Fruit fly (Drosophila melanogaster) Kc167 (cell line): ENCODE measurements around the gene CG33268.

Source experiments
- Sin3A ChIP-seq: fragments of >200 bp; optimal IDR thresholded peaks from 2 replicates; lab custom pipeline; 2018; ENCODE audit warnings: missing external identifiers
- psq ChIP-seq: fragments of >200 bp; optimal IDR thresholded peaks from 2 replicates; lab custom pipeline; 2017; ENCODE audit warnings: missing external identifiers
- ttk ChIP-seq: sonication (Bioruptor generic); optimal IDR thresholded peaks from 2 replicates; lab custom pipeline; 2017; ENCODE audit warnings: missing external identifiers

DNA sequence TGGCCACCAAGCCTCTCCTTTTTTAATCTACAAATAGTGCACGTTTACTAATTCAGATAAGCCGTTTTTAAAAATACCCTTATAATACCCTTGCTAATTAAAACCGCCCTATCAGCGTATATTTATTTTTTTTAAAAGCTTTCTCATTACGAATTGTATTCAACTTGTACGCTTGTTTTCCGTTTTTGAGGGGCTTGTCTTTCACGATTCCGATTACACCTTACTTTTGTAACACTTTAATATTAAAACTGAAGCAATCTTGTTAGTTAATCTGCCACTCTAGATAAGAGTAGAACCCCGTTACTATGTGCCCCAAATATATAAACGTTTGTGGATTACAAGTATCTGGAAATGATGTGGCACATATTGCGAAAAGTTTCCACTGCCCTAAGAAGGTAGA lies 31.7 kb upstream of the CG33268 start:
- no peak for TF ChIP-seq psq
- TF ChIP-seq Sin3A = no peak
- TF ChIP-seq ttk (lab: Kevin White, UChicago) = no peak
